Fruit fly (Drosophila melanogaster): Measurements from ENCODE around the gene CG34133.

The CG34133 gene

dm6 chr3R:29891183-29891582 lies 22.0 kb downstream of the CG34133 start:
- TF ChIP-seq CG7045 (GFP tag; optimal IDR thresholded peaks at IDR 0.05) (no peak), tj (GFP tag; optimal IDR thresholded peaks at IDR 0.05) (peak; percentile 32)

DNA sequence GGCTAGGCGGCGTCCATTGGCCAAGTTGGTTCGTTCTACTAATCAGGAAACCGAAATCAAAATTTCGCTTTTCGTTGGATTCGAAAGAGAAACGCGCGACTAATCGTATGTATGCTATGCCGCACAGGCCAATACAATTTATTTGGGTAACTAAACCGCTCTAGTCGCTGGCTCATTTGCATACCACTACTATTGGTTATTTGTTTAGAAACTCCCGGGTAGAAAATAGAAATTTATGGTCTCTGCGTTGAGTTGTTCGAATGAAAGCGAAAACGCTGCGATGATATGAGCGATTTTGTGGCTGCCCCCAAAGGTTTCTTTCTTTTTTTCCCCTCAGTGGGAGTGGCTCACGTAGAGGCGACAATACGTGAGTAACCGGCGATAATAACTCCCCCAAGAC lies 23.9 kb downstream of the CG34133 start:
- TF ChIP-seq cic (GFP tag; optimal IDR thresholded peaks at IDR 0.05) (no peak), CG33017 (tag; optimal IDR thresholded peaks at IDR 0.05) (no peak), kay (GFP tag; ENCODE audit: borderline replicate concordance) (no peak), CG12768 (GFP tag; optimal IDR thresholded peaks at IDR 0.05) (no peak), cnc (optimal IDR thresholded peaks at IDR 0.05) (no peak), Crg-1 (GFP tag; optimal IDR thresholded peaks at IDR 0.05) (no peak), tj (GFP tag; optimal IDR thresholded peaks at IDR 0.05) (no peak), CG11617 (GFP tag; optimal IDR thresholded peaks at IDR 0.05) (no peak), Clk (GFP tag; optimal IDR thresholded peaks at IDR 0.05) (no peak), CG7101 (tag; optimal IDR thresholded peaks at IDR 0.05) (no peak), toe (GFP tag; optimal IDR thresholded peaks at IDR 0.05) (no peak), CG7045 (GFP tag; optimal IDR thresholded peaks at IDR 0.05) (no peak), Mnt (GFP tag; optimal IDR thresholded peaks at IDR 0.05) (no peak), ovo (GFP tag; optimal IDR thresholded peaks at IDR 0.05) (no peak), pad (GFP tag; optimal IDR thresholded peaks at IDR 0.05) (no peak), CG5204 (GFP tag; optimal IDR thresholded peaks at IDR 0.05) (no peak), CG1620 (GFP tag; optimal IDR thresholded peaks at IDR 0.05) (no peak)

- TF ChIP-seq CG5204 (GFP tag; optimal IDR thresholded peaks at IDR 0.05) (peak; percentile 16), cic (GFP tag; optimal IDR thresholded peaks at IDR 0.05) (no peak), CG7045 (GFP tag; optimal IDR thresholded peaks at IDR 0.05) (no peak), CG14711 (tag; optimal IDR thresholded peaks at IDR 0.05) (peak; percentile 13), CG33017 (tag; optimal IDR thresholded peaks at IDR 0.05) (peak; percentile 2), toe (GFP tag; optimal IDR thresholded peaks at IDR 0.05) (peak; percentile 3)
These were observed 25.2 kb downstream of the CG34133 start for dm6 chr3R:29894393-29894792.

DNA sequence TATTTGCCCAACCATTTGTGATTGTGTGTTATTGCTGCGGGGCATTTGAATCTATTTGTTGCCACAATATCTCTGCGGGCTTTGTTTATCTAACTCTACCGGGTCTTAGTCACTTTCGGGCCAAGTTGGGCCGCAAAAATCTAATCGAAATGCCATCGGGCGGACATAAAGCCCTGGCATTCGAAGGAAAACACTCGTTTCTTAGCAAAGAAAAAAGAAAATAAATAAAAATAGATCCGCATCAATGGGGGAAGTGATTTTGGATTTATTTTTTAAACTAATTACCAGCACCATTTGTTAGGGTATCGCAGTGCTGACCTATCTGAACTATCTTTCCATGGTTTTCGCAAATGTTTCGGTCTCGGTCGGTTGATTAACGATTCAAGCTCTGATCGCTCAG lies 29.4 kb downstream of the CG34133 start:
- TF ChIP-seq pad (GFP tag; optimal IDR thresholded peaks at IDR 0.05), result no peak

DNA sequence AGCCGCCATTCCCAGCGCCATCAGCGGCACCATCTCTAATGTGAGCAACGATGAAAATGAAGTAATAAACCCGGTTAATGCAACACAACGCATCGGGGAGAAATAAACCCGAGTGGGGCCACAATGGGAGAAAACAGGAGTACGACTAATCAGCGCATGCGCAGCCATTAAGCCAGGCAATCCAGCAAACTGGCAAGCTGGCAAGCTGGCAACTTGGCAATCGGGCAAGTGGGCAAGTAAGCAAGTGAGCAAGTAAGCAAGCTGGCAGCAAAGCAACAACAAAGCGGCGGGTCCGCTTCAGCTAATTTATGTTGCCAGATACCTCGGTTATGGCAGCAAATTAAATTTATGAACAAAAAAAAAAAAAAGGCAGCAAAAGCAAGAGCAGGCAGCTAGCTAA lies 30.5 kb downstream of the CG34133 start:
- TF ChIP-seq ovo (GFP tag; optimal IDR thresholded peaks at IDR 0.05), result no peak
- no peak for TF ChIP-seq toe (GFP tag; optimal IDR thresholded peaks at IDR 0.05)
- no peak for TF ChIP-seq cic (GFP tag; optimal IDR thresholded peaks at IDR 0.05)
- no peak for TF ChIP-seq CG7101 (tag; optimal IDR thresholded peaks at IDR 0.05)
- no peak for TF ChIP-seq CG11617 (GFP tag; optimal IDR thresholded peaks at IDR 0.05)
- no peak for TF ChIP-seq CG12768 (GFP tag; optimal IDR thresholded peaks at IDR 0.05)
- no peak for TF ChIP-seq pad (GFP tag; optimal IDR thresholded peaks at IDR 0.05)
- TF ChIP-seq CG5204 (GFP tag; optimal IDR thresholded peaks at IDR 0.05), result no peak
- TF ChIP-seq tj (GFP tag; optimal IDR thresholded peaks at IDR 0.05), result no peak
- TF ChIP-seq Clk (GFP tag; optimal IDR thresholded peaks at IDR 0.05), result no peak
- no peak for TF ChIP-seq bab1 (GFP tag; optimal IDR thresholded peaks at IDR 0.05)
- no peak for TF ChIP-seq CG1620 (GFP tag; optimal IDR thresholded peaks at IDR 0.05)
- no peak for TF ChIP-seq Hr96 (GFP tag; optimal IDR thresholded peaks at IDR 0.05)
- TF ChIP-seq kay (GFP tag; ENCODE audit: borderline replicate concordance), result no peak
- no peak for TF ChIP-seq cnc (optimal IDR thresholded peaks at IDR 0.05)

- TF ChIP-seq CG33017 (tag; optimal IDR thresholded peaks at IDR 0.05) (no peak), toe (GFP tag; optimal IDR thresholded peaks at IDR 0.05) (no peak), bab1 (GFP tag; optimal IDR thresholded peaks at IDR 0.05) (peak; percentile 30), ovo (GFP tag; optimal IDR thresholded peaks at IDR 0.05) (no peak), cic (GFP tag; optimal IDR thresholded peaks at IDR 0.05) (no peak), Crg-1 (GFP tag; optimal IDR thresholded peaks at IDR 0.05) (no peak), CG14711 (tag; optimal IDR thresholded peaks at IDR 0.05) (no peak)
These were observed 34.7 kb downstream of the CG34133 start, which contains the start of gene CG15517 for dm6 chr3R:29903775-29904356. TSS of gene CG15517 (minus strand) at chr3R:29903825.

DNA sequence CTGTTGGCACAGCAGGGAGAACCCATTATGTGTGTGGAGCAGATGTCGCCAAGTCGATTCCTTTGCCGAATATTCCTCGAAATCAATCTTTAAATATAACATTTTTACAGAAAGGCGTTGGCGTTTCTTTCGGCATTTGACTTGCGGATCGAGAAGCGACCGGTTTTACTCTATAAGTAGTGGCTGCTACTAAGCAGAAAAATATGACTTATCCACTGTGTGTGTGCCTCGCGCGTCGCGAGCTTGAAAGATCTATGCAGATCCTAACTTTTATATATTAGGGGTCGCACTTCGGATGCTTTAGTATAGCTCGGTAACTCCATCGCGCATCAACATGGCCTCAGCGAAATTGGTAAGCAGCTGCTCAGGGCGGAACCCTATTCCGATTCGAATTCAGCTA lies 36.0 kb downstream of the CG34133 start, which contains the start of gene CG15515:
Gene CG15515 (plus strand): TSS at position 301 of the 400 bp plus-strand sequence.
- TF ChIP-seq CG12768 (GFP tag; optimal IDR thresholded peaks at IDR 0.05) (no peak), Crg-1 (GFP tag; optimal IDR thresholded peaks at IDR 0.05) (no peak), tj (GFP tag; optimal IDR thresholded peaks at IDR 0.05) (no peak), CG14711 (tag; optimal IDR thresholded peaks at IDR 0.05) (no peak), kay (GFP tag; ENCODE audit: borderline replicate concordance) (no peak), pad (GFP tag; optimal IDR thresholded peaks at IDR 0.05) (no peak), CG11617 (GFP tag; optimal IDR thresholded peaks at IDR 0.05) (no peak), CG7101 (tag; optimal IDR thresholded peaks at IDR 0.05) (no peak), CG33017 (tag; optimal IDR thresholded peaks at IDR 0.05) (no peak), CG1620 (GFP tag; optimal IDR thresholded peaks at IDR 0.05) (no peak), CG7045 (GFP tag; optimal IDR thresholded peaks at IDR 0.05) (no peak), ovo (GFP tag; optimal IDR thresholded peaks at IDR 0.05) (no peak), bab1 (GFP tag; optimal IDR thresholded peaks at IDR 0.05) (no peak), CG5204 (GFP tag; optimal IDR thresholded peaks at IDR 0.05) (no peak)
